Worm (Caenorhabditis elegans) whole organism, L2 larva: ENCODE measurements around the gene haf-3.

Experiments used
- ceh-16 ChIP-seq: fragments of 150-350 bp; optimal IDR thresholded peaks from 2 replicates; lab custom pipeline; 2014; ENCODE audit warnings: missing biosample characterization, missing genetic modification characterization
- elt-1 ChIP-seq: fragments of 150-350 bp; optimal IDR thresholded peaks from 2 replicates; lab custom pipeline; 2014; ENCODE audit warnings: missing biosample characterization, missing genetic modification characterization
- nhr-23 ChIP-seq: fragments of 150-350 bp; optimal IDR thresholded peaks from 2 replicates; lab custom pipeline; 2014; ENCODE audit warnings: missing biosample characterization, missing genetic modification reagents, missing genetic modification characterization
- snpc-4 ChIP-seq: fragments of 150-350 bp; optimal IDR thresholded peaks from 2 replicates; lab custom pipeline; 2014; ENCODE audit warnings: missing biosample characterization, missing genetic modification characterization
- unc-62 ChIP-seq: fragments of 150-350 bp; optimal IDR thresholded peaks from 2 replicates; lab custom pipeline; 2014; ENCODE audit warnings: missing biosample characterization, missing genetic modification reagents, missing genetic modification characterization

- TF ChIP-seq snpc-4 (tag; lab: Kevin White, UChicago) (no peak), ceh-16 (tag; lab: Kevin White, UChicago) (no peak), nhr-23 (no peak), elt-1 (tag; lab: Kevin White, UChicago) (no peak), unc-62 (GFP tag; lab: Kevin White, UChicago) (no peak)
These were observed 26.4 kb upstream of the haf-3 start, which contains the start of gene T26E4.4 for ce11 chrV:15792409-15792808.
